Worm (Caenorhabditis elegans): ENCODE measurements around the gene fbxb-31.

fbxb-31 gene

DNA sequence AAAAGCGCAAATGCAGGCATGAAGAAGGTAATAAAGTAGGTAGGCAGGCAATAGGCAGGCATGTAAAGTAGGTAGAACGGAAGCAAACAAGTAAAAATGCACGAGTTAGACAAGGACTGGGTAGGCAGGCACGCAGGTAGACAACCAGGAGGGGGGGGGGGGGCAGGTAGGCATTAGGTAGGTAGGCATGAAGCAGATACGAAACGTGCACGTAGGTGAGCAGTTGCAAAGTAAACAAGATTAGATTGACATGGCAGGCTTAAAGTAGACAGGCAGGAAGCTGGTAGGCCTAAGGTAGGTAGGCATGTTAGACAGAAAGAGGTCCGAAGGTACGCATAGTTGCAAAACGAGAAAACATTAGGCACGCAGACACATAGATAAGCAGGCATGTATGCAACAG lies 39.8 kb upstream of the fbxb-31 start:
- no peak for TF ChIP-seq mep-1 (tag; optimal IDR thresholded peaks at IDR 0.05)
- no peak for TF ChIP-seq flh-1 (GFP tag; optimal IDR thresholded peaks at IDR 0.05)
- no peak for TF ChIP-seq snpc-4 (tag; optimal IDR thresholded peaks at IDR 0.05)
- no peak for TF ChIP-seq nhr-237 (tag; optimal IDR thresholded peaks at IDR 0.05)
- no peak for TF ChIP-seq lsy-2 (tag; optimal IDR thresholded peaks at IDR 0.05)

DNA sequence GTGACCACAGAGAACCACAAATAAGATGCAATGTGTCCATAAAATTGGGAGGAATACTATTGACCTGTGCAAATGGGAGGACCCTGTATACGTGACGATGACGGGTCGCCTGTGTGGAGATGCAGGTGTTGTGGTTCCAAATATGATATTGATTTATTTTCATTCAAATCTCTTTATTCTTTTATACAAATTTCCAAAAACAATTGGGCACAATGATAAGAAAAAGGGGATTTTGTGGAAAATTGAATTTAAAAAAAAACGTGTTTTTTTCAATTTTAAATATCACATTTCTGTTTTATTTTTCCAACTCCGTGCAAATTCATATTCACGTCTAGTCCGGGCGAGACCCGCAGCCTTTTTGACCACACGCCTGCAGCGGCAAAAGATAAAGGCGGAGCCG lies 36.0 kb upstream of the fbxb-31 start, which contains the start of gene F19B10.2:
F19B10.2 (plus strand) TSS at position 301 of the 400 bp plus-strand sequence.
- TF ChIP-seq ceh-39 (tag; optimal IDR thresholded peaks at IDR 0.05) = no peak
- TF ChIP-seq mep-1 (tag; optimal IDR thresholded peaks at IDR 0.05) = no peak
- TF ChIP-seq blmp-1 (tag; optimal IDR thresholded peaks at IDR 0.05) = no peak
- no peak for TF ChIP-seq nhr-76 (tag; optimal IDR thresholded peaks at IDR 0.05)
- no peak for TF ChIP-seq lin-32 (GFP tag; optimal IDR thresholded peaks at IDR 0.05)

DNA sequence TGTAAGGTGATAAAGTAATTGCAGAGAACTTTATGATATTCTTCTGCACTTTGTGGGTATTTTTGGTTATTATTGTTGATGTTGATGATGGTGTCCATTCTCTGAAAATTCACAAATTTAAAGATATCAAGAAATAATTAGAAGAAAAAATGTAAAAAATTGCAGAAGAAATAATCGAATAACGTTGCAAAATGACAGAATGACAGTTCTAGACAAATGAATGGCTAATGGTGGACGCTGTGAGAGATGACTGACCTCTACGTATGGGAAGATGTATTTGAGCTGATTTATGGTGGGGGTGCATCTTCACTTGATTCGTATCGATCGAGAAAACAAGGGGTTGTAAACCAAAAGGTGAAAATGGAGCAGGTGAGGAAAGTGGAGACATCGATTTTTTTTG lies 34.4 kb upstream of the fbxb-31 start, which contains the start of gene sea-1:
sea-1 (minus strand) TSS at position 101 of the 400 bp plus-strand sequence.
- no peak for TF ChIP-seq tbx-8 (GFP tag; optimal IDR thresholded peaks at IDR 0.05)
- TF ChIP-seq unc-39 (tag; optimal IDR thresholded peaks at IDR 0.05) = no peak
- TF ChIP-seq ceh-39 (tag; optimal IDR thresholded peaks at IDR 0.05) = no peak

DNA sequence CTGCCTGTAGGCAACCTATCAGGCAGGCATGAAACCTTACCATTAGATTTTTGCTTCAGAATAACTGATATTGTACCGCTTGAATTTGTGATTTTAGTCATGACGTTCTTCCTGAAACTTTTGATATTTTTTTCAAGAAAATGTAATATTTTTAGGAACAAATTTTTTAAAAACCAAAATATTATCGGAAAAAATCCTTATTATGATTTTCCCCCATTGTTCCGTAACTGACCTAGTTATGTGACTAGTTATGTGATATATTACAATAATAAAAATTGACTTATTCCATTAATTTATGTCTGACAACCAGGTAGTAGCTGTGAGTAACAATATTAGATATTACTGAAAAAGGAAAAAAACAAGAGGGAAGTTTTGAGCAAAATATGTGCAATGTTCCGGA lies 31.8 kb upstream of the fbxb-31 start, which contains the start of gene srx-98:
srx-98 (minus strand) TSS at position 101 of the 400 bp plus-strand sequence.
- TF ChIP-seq pha-4 (tag; optimal IDR thresholded peaks at IDR 0.05) = no peak

DNA sequence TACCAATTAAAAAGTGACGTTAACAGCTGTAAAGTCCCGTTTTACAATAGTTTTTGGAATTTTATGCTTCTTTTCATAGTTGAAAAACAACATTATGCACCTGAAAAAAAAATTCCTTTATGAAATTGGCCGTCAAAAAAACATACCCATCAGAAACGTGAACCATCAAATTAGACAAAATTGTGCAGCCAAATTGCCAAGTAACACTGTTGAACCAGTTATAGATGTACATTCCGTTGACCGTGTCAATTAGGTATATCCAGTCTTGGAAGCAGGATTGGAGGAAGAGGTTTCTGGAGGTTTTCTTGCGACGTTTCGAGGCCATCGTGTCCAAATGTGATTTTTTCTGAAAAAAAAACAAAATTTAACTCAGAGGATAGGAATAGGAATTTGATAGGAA lies 30.2 kb upstream of the fbxb-31 start, which contains the start of gene srx-97:
srx-97 (minus strand) TSS at position 101 of the 400 bp plus-strand sequence.
- no peak for TF ChIP-seq pha-4 (tag; optimal IDR thresholded peaks at IDR 0.05)
- TF ChIP-seq lin-13 (tag; optimal IDR thresholded peaks at IDR 0.05) = no peak
- TF ChIP-seq ceh-43 (GFP tag; optimal IDR thresholded peaks at IDR 0.05) = no peak
- no peak for TF ChIP-seq ham-2 (GFP tag; optimal IDR thresholded peaks at IDR 0.05)

DNA sequence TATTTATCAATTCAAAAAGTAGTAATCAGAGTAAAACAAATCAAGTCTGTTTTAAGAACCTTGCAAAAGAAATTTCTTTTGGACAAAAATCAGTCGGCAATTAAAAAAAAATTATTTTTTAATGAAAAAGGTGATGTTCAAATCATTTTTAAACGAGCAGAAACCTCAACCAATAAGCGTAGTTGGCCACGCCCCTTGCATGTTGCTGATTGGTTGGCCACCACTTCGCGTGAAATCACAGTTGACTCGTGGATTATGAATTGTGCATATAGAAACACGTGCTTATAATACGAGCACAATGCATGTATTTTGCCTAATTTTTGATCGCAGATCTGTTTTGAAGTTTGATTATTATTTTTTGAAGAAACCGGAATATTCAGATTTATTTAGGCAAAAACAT lies 26.0 kb upstream of the fbxb-31 start:
- no peak for TF ChIP-seq unc-39 (tag; optimal IDR thresholded peaks at IDR 0.05)
- no peak for TF ChIP-seq sptf-1 (tag; optimal IDR thresholded peaks at IDR 0.05)
- TF ChIP-seq mls-2 (tag; optimal IDR thresholded peaks at IDR 0.05) = no peak
- no peak for TF ChIP-seq ceh-83 (GFP tag; optimal IDR thresholded peaks at IDR 0.05)
- TF ChIP-seq nhr-28 (tag; optimal IDR thresholded peaks at IDR 0.05) = no peak
- TF ChIP-seq ces-1 (GFP tag; optimal IDR thresholded peaks at IDR 0.05) = no peak
- TF ChIP-seq blmp-1 (tag; optimal IDR thresholded peaks at IDR 0.05) = no peak
- no peak for TF ChIP-seq unc-62 (GFP tag; optimal IDR thresholded peaks at IDR 0.05)
- TF ChIP-seq unc-120 (tag; optimal IDR thresholded peaks at IDR 0.05; ENCODE audit: poor library complexity, severe bottlenecking) = no peak
- TF ChIP-seq mep-1 (tag; optimal IDR thresholded peaks at IDR 0.05) = no peak
- no peak for TF ChIP-seq ham-2 (GFP tag; optimal IDR thresholded peaks at IDR 0.05)

DNA sequence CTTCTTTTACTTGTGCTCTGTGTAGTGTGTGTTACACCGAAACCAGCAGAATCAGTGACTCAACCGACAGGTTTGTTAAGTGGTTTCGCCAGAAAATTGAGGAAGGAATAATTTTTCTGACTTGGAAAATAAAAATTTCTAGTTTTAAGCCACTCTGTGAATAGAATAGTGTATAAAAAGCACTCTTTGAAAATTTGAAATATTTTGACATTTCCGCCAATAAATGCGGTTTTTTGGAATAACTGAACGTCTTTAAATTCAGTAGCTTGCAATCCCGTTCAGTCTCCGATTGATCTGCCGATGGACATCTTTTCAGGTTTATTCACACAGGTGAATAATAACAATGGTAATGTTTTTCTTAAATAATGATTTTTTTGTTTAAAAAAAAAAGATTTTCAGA lies 25.3 kb upstream of the fbxb-31 start, which contains the start of gene F19B10.3:
F19B10.3 (plus strand) TSS at position 301 of the 400 bp plus-strand sequence.
- TF ChIP-seq nhr-12 (tag; optimal IDR thresholded peaks at IDR 0.05) (no peak), drap-1 (GFP tag; optimal IDR thresholded peaks at IDR 0.05) (no peak), snpc-4 (tag; optimal IDR thresholded peaks at IDR 0.05) (no peak), zip-8 (tag; optimal IDR thresholded peaks at IDR 0.05) (no peak), tbx-8 (GFP tag; optimal IDR thresholded peaks at IDR 0.05) (no peak), cnd-1 (tag; optimal IDR thresholded peaks at IDR 0.05) (no peak), nhr-76 (tag; optimal IDR thresholded peaks at IDR 0.05) (no peak), ceh-43 (GFP tag; optimal IDR thresholded peaks at IDR 0.05) (no peak), unc-120 (tag; optimal IDR thresholded peaks at IDR 0.05; ENCODE audit: poor library complexity, severe bottlenecking) (no peak), nhr-2 (tag; optimal IDR thresholded peaks at IDR 0.05) (no peak), nhr-237 (tag; optimal IDR thresholded peaks at IDR 0.05) (no peak), M03D4.4 (tag; optimal IDR thresholded peaks at IDR 0.05) (no peak), lsy-2 (tag; optimal IDR thresholded peaks at IDR 0.05) (no peak), ceh-39 (tag; optimal IDR thresholded peaks at IDR 0.05) (no peak), ces-1 (GFP tag; optimal IDR thresholded peaks at IDR 0.05) (no peak), lin-32 (GFP tag; optimal IDR thresholded peaks at IDR 0.05) (no peak), ztf-11 (tag; optimal IDR thresholded peaks at IDR 0.05) (no peak), lin-13 (tag; optimal IDR thresholded peaks at IDR 0.05) (no peak), sem-2 (GFP tag; optimal IDR thresholded peaks at IDR 0.05) (no peak)
